Fruit fly (Drosophila melanogaster): ENCODE data around the gene CG31342.

Gene CG31342

DNA sequence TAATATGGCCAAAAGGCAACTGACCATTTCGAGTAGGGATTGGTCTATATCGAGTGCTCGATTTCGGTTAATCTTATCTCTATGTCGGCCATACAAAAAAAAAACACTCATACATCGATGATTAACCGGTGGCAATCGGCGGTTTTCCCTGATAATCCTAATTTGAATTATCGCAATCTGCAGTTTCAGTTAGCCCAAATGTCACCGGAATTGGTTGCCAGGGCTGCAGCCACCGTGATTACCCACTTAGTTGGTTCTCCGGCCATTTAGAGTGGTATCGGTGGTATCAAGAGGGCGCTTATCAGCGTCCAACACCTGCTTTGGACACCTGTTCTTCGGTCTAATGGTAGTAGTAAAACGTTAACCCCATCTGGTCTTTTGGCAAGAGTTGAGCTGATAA lies 13.7 kb upstream of the CG31342 start (continued):
- no peak for TF ChIP-seq sna (GFP tag; IDR thresholded peaks at IDR 0.05; ENCODE audit: partially characterized antibody)
- TF ChIP-seq CG34376 (GFP tag; optimal IDR thresholded peaks at IDR 0.05) = peak; percentile 78
- no peak for TF ChIP-seq Antp (GFP tag; optimal IDR thresholded peaks at IDR 0.05)
- no peak for TF ChIP-seq gce (GFP tag; IDR thresholded peaks at IDR 0.05)

DNA sequence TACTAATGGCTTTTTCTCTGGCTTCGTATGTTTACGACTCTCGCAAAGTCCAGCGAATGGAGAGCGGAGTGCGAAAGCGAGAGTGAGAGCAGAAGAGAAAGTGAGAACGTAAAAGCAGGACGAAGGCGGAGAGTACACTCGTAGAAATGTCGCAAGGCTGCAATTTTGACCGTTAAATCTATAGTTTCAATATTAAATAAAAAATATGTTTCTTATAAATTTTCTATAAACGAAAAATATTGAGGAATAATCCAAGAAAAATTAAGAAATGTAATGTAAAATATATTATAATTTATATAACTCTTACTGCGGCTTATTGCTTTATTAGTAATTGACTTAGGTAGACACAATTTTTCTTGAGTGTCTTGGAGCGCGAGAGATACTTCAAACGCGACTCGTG lies 11.4 kb upstream of the CG31342 start:
- TF ChIP-seq lab (GFP tag; optimal IDR thresholded peaks at IDR 0.05) (peak; percentile 39), zf30C (GFP tag; optimal IDR thresholded peaks at IDR 0.05) (peak; percentile 21), row (GFP tag; IDR thresholded peaks at IDR 0.05) (peak; percentile 55; the same call in 1 of the 3 replicates), CG9727 (GFP tag; optimal IDR thresholded peaks at IDR 0.05) (peak; percentile 28), ftz-f1 (GFP tag; optimal IDR thresholded peaks at IDR 0.05) (no peak), gem (tag; optimal IDR thresholded peaks at IDR 0.05) (no peak), CG11504 (tag; optimal IDR thresholded peaks at IDR 0.05) (peak; percentile 40), CG10267 (tag; optimal IDR thresholded peaks at IDR 0.05) (peak; percentile 7), CG2678 (tag; optimal IDR thresholded peaks at IDR 0.05) (peak; percentile 46), CG7745 (tag; optimal IDR thresholded peaks at IDR 0.05) (no peak), Blimp-1 (GFP tag; optimal IDR thresholded peaks at IDR 0.05) (peak; percentile 40), sens (GFP tag) (peak; percentile 28), Hr51 (GFP tag; optimal IDR thresholded peaks at IDR 0.05) (peak in 1 of 2 experiments; percentile 13), toy (GFP tag; IDR thresholded peaks at IDR 0.05) (no peak), sr (GFP tag; IDR thresholded peaks at IDR 0.05) (no peak), Deaf1 (tag; optimal IDR thresholded peaks at IDR 0.05) (peak; percentile 59), lmd (GFP tag; IDR thresholded peaks at IDR 0.05) (no peak), pan (optimal IDR thresholded peaks at IDR 0.05) (no peak), pan (GFP tag; optimal IDR thresholded peaks at IDR 0.05 in 1 of 2, IDR thresholded peaks at IDR 0.05 in 1 of 2) (no peak), dmrt99B (tag; optimal IDR thresholded peaks at IDR 0.05) (peak; percentile 24), zen (tag; optimal IDR thresholded peaks at IDR 0.05) (peak; percentile 35), CG18599 (GFP tag; optimal IDR thresholded peaks at IDR 0.05) (peak; percentile 17), CG10979 (tag; optimal IDR thresholded peaks at IDR 0.05) (peak; percentile 12), CG10366 (GFP tag; IDR thresholded peaks at IDR 0.05) (no peak), Oli (tag; optimal IDR thresholded peaks at IDR 0.05) (peak; percentile 2), da (GFP tag; optimal IDR thresholded peaks at IDR 0.05) (no peak), crc (GFP tag; optimal IDR thresholded peaks at IDR 0.05) (no peak), Meics (GFP tag; optimal IDR thresholded peaks at IDR 0.05) (peak; percentile 14), Hmr (GFP tag; optimal IDR thresholded peaks at IDR 0.05) (peak; percentile 24), CG1233 (GFP tag; optimal IDR thresholded peaks at IDR 0.05) (no peak), D19A (tag; optimal IDR thresholded peaks at IDR 0.05) (peak; percentile 1), Sox102F (GFP tag; optimal IDR thresholded peaks at IDR 0.05) (peak; percentile 2), nerfin-1 (tag; optimal IDR thresholded peaks at IDR 0.05) (no peak), ham (GFP tag; IDR thresholded peaks at IDR 0.05) (no peak), CG8924 (tag; optimal IDR thresholded peaks at IDR 0.05) (peak; percentile 11), tgo (GFP tag; IDR thresholded peaks at IDR 0.05) (peak; percentile 33; the same call in 1 of the 3 replicates), ato (GFP tag; IDR thresholded peaks at IDR 0.05; ENCODE audit: partially characterized antibody) (no peak), Trl (optimal IDR thresholded peaks at IDR 0.05) (peak in 1 of 2 experiments; percentile 32), Trl (GFP tag; optimal IDR thresholded peaks at IDR 0.05) (no peak), CG11085 (GFP tag; IDR thresholded peaks at IDR 0.05) (no peak), CG11093 (GFP tag; IDR thresholded peaks at IDR 0.05) (no peak), corto (GFP tag; optimal IDR thresholded peaks at IDR 0.05) (peak; percentile 28), Side (GFP tag; optimal IDR thresholded peaks at IDR 0.05) (no peak)
